Worm (Caenorhabditis elegans) whole organism, L1 larva: ENCODE results near the gene F17E9.18.
A peak's percentile ranks its signal among the peaks of the same experiment; 100 is the strongest.

Source experiments
- C04F5.9 ChIP-seq: sonication (generic microtip); optimal IDR thresholded peaks from 2 replicates; lab custom pipeline; 2016; ENCODE audit warnings: missing genetic modification characterization, missing compliant biosample characterization
- C34B4.2 ChIP-seq: sonication (generic microtip); optimal IDR thresholded peaks from 2 replicates; lab custom pipeline; 2017; ENCODE audit warnings: mild to moderate bottlenecking, missing genetic modification characterization, missing compliant biosample characterization
- aha-1 ChIP-seq: fragments of 150-350 bp; optimal IDR thresholded peaks from 2 replicates; lab custom pipeline; 2014; ENCODE audit warnings: missing biosample characterization, missing genetic modification characterization
- alr-1 ChIP-seq: fragments of 200-800 bp; sonication (Bioruptor generic); optimal IDR thresholded peaks from 2 replicates; lab custom pipeline; 2018; ENCODE audit warnings: borderline replicate concordance, mild to moderate bottlenecking, missing genetic modification characterization, missing compliant biosample characterization
- blmp-1 ChIP-seq: fragments of 150-350 bp; optimal IDR thresholded peaks from 2 replicates; lab custom pipeline; 2014; ENCODE audit warnings: missing biosample characterization, missing genetic modification characterization
- ceh-63 ChIP-seq: fragments of 200-800 bp; sonication (Bioruptor generic); optimal IDR thresholded peaks from 2 replicates; lab custom pipeline; 2018; ENCODE audit warnings: mild to moderate bottlenecking, missing genetic modification characterization, missing compliant biosample characterization
- ceh-8 ChIP-seq: fragments of 200-800 bp; sonication (Bioruptor generic); optimal IDR thresholded peaks from 2 replicates; lab custom pipeline; 2018; ENCODE audit warnings: mild to moderate bottlenecking, missing genetic modification characterization, moderate library complexity, missing compliant biosample characterization
- ceh-88 ChIP-seq: fragments of 200-800 bp; sonication (Bioruptor generic); IDR thresholded peaks from 2 replicates; pipeline ENCODE4 v1.3.6; 2022; ENCODE audit warnings: missing genetic modification characterization, missing compliant biosample characterization
- dpl-1 ChIP-seq, 3 experiments: fragments of 150-350 bp in 2 of 3; sonication (generic microtip) in 1 of 3; optimal IDR thresholded peaks; 2 replicates each; lab custom pipeline; 2014 to 2017; ENCODE audit warnings: missing biosample characterization in 3 of 3, missing genetic modification characterization in 3 of 3, missing genetic modification reagents in 3 of 3
- efl-1 ChIP-seq, 4 experiments: fragments of 150-350 bp; optimal IDR thresholded peaks in 3 of 4; peaks in 1 of 4; 1 replicate in 1 of 4; 2 replicates in 3 of 4; lab custom pipeline; 2014; ENCODE audit warnings: missing biosample characterization in 2 of 4, missing genetic modification characterization in 2 of 4, missing genetic modification reagents in 2 of 4
- efl-3 ChIP-seq: fragments of 200-800 bp; sonication (Bioruptor generic); optimal IDR thresholded peaks from 2 replicates; lab custom pipeline; 2018; ENCODE audit warnings: mild to moderate bottlenecking, missing genetic modification characterization, missing compliant biosample characterization
- egl-13 ChIP-seq: sonication (generic microtip); optimal IDR thresholded peaks from 2 replicates; lab custom pipeline; 2016; ENCODE audit warnings: missing genotype, missing genetic modification reagents, missing genetic modification characterization, missing compliant biosample characterization
- elt-2 ChIP-seq: sonication (generic microtip); optimal IDR thresholded peaks from 2 replicates; lab custom pipeline; 2016; ENCODE audit warnings: missing genetic modification characterization, mild to moderate bottlenecking, inconsistent platforms, missing compliant biosample characterization, missing genetic modification reagents
- ets-5 ChIP-seq: fragments of 200-800 bp; sonication (Bioruptor generic); IDR thresholded peaks from 2 replicates; pipeline ENCODE4 v1.3.6; 2022; ENCODE audit warnings: missing genetic modification characterization, missing compliant biosample characterization
- fkh-10 ChIP-seq: sonication (generic microtip); optimal IDR thresholded peaks from 2 replicates; lab custom pipeline; 2017; ENCODE audit warnings: missing biosample characterization, missing genetic modification reagents, missing genetic modification characterization
- grh-1 ChIP-seq: fragments of 200-800 bp; sonication (Bioruptor generic); IDR thresholded peaks from 2 replicates; pipeline ENCODE4 v1.3.6; 2022; ENCODE audit warnings: missing genetic modification reagents, missing genetic modification characterization, missing compliant biosample characterization
- hpl-2 ChIP-seq: fragments of 150-350 bp; optimal IDR thresholded peaks from 2 replicates; lab custom pipeline; 2014; ENCODE audit warnings: missing biosample characterization, missing genetic modification reagents, missing genetic modification characterization
- irx-1 ChIP-seq: sonication (generic microtip); optimal IDR thresholded peaks from 2 replicates; lab custom pipeline; 2016; ENCODE audit warnings: missing genetic modification characterization, missing compliant biosample characterization
- lin-14 ChIP-seq: fragments of 200-800 bp; sonication (Bioruptor generic); optimal IDR thresholded peaks from 2 replicates; lab custom pipeline; 2018; ENCODE audit warnings: mild to moderate bottlenecking, missing genetic modification characterization, moderate library complexity, missing compliant biosample characterization
- lin-15B ChIP-seq: fragments of 150-350 bp; sonication (generic microtip); optimal IDR thresholded peaks from 3 replicates; lab custom pipeline; 2014; ENCODE audit warnings: missing biosample characterization, missing genetic modification characterization
- lin-35 ChIP-seq, 2 experiments: fragments of 150-350 bp; optimal IDR thresholded peaks; 2 replicates each; lab custom pipeline; 2014; ENCODE audit warnings: missing biosample characterization in 2 of 2, missing genetic modification characterization in 2 of 2, missing genetic modification reagents in 2 of 2
- lin-39 ChIP-seq: fragments of 150-350 bp; optimal IDR thresholded peaks from 2 replicates; lab custom pipeline; 2014; ENCODE audit warnings: missing biosample characterization, missing genetic modification reagents, missing genetic modification characterization
- lir-3 ChIP-seq: sonication (generic microtip); optimal IDR thresholded peaks from 2 replicates; lab custom pipeline; 2016; ENCODE audit warnings: mild to moderate bottlenecking, missing genetic modification characterization, moderate library complexity, missing compliant biosample characterization; ENCODE audit not compliant: poor library complexity
- lsy-2 ChIP-seq, 2 experiments: fragments of 150-350 bp; optimal IDR thresholded peaks; 2 replicates each; lab custom pipeline; 2014; ENCODE audit warnings: missing biosample characterization in 2 of 2, missing genetic modification characterization in 2 of 2
- mab-9 ChIP-seq: fragments of 200-800 bp; sonication (Bioruptor generic); IDR thresholded peaks from 2 replicates; pipeline ENCODE4 v1.3.6; 2022; ENCODE audit warnings: missing genetic modification reagents, missing genetic modification characterization, missing compliant biosample characterization
- mep-1 ChIP-seq: fragments of 150-350 bp; optimal IDR thresholded peaks from 2 replicates; lab custom pipeline; 2014; ENCODE audit warnings: missing biosample characterization, missing genetic modification characterization
- nhr-11 ChIP-seq: fragments of 150-350 bp; optimal IDR thresholded peaks from 2 replicates; lab custom pipeline; 2014; ENCODE audit warnings: missing biosample characterization, missing genetic modification characterization
- nhr-19 ChIP-seq: fragments of 200-800 bp; sonication (Bioruptor generic); conservative IDR thresholded peaks from 2 replicates; pipeline ENCODE4 v1.3.6; 2022; ENCODE audit warnings: missing genetic modification characterization, missing compliant biosample characterization
- nhr-20 ChIP-seq: sonication (generic microtip); optimal IDR thresholded peaks from 2 replicates; lab custom pipeline; 2016; ENCODE audit warnings: mild to moderate bottlenecking, missing genetic modification characterization, missing compliant biosample characterization
- nhr-28 ChIP-seq: fragments of 150-350 bp; optimal IDR thresholded peaks from 2 replicates; lab custom pipeline; 2014; ENCODE audit warnings: missing biosample characterization, missing genetic modification characterization
- nhr-84 ChIP-seq: sonication (generic microtip); optimal IDR thresholded peaks from 2 replicates; lab custom pipeline; 2017; ENCODE audit warnings: missing biosample characterization, missing genetic modification characterization
- pag-3 ChIP-seq: sonication (generic microtip); optimal IDR thresholded peaks from 2 replicates; lab custom pipeline; 2017; ENCODE audit warnings: missing genetic modification characterization, mild to moderate bottlenecking, missing compliant biosample characterization, antibody characterized with exemption, borderline replicate concordance; ENCODE audit not compliant: insufficient read depth
- snu-23 ChIP-seq: sonication (generic microtip); optimal IDR thresholded peaks from 2 replicates; lab custom pipeline; 2016; ENCODE audit warnings: missing genetic modification characterization, missing compliant biosample characterization
- sptf-1 ChIP-seq: fragments of 150-350 bp; optimal IDR thresholded peaks from 2 replicates; lab custom pipeline; 2014; ENCODE audit warnings: missing biosample characterization, missing genetic modification characterization
- tbx-2 ChIP-seq: sonication (generic microtip); optimal IDR thresholded peaks from 2 replicates; lab custom pipeline; 2016; ENCODE audit warnings: missing genetic modification characterization, missing compliant biosample characterization
- unc-130 ChIP-seq: fragments of 150-350 bp; optimal IDR thresholded peaks from 2 replicates; lab custom pipeline; 2017; ENCODE audit warnings: missing biosample characterization, missing genetic modification characterization, inconsistent platforms
- unc-62 ChIP-seq: fragments of 150-350 bp; optimal IDR thresholded peaks from 2 replicates; lab custom pipeline; 2014; ENCODE audit warnings: missing biosample characterization, missing genetic modification reagents, missing genetic modification characterization
- xbp-1 ChIP-seq: sonication (generic microtip); optimal IDR thresholded peaks from 2 replicates; lab custom pipeline; 2016; ENCODE audit warnings: missing genetic modification characterization, missing compliant biosample characterization

Gene F17E9.18

DNA sequence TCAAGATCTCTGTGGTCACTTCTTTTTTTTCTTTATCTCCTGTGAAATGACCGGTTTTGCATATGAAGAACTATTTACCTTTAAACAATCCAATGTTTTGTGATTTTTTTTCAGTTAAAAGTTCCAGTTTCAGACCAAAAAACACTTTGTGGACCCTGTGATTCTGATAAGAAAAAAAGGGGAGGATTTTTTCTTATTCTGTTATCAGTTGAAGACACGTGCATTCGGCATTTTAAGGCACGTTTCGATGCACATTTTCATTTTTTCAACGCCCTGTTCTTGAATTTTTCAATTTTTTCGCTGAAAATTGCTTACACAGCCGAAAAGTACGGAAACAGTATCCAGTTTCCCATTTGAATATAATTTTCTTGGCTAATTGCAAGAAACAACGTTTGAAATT is 19.3 kb upstream of the F17E9.18 start, which contains the start of gene aagr-1:
Gene aagr-1 (plus strand): TSS at position 227 of the 400 bp plus-strand sequence.
- TF ChIP-seq lin-35 (GFP tag; optimal IDR thresholded peaks at IDR 0.05; lab: Kevin White, UChicago) (peak in 1 of 2 experiments; percentile 5), ets-5 (GFP tag; lab: Robert Waterston, UW) (no peak), elt-2 (peak; percentile 67)

DNA sequence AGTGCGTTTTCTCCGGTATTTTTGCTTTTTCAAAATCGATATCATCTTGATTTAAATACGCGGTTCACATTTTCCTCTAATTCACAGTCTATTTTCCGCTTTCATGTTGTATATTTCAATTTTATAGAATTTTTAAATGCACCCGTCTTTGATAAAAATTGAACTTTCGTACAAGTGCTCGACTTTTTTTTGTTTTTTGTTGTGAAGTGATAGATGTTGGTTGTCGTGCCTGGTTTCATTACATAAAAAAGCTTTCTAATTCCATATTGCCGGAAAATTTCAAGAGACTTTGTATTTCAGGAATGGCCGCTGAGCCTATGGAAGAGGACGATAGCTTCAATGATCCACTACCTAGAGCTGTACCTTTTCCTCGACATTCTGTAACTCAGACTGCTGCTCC is 16.2 kb upstream of the F17E9.18 start, which contains the start of gene D2096.12:
Gene D2096.12 (plus strand): TSS at position 301 of the 400 bp plus-strand sequence.
- TF ChIP-seq sptf-1 (no peak), irx-1 (tag; lab: Kevin White, UChicago) (no peak), nhr-28 (no peak), ceh-63 (no peak), grh-1 (GFP tag; lab: Robert Waterston, UW) (no peak), lin-14 (no peak), nhr-11 (tag; lab: Kevin White, UChicago) (no peak), mab-9 (GFP tag; lab: Robert Waterston, UW) (no peak), efl-3 (no peak), alr-1 (no peak)

ce11 chrIV:8360817-8361216 is 13.9 kb upstream of the F17E9.18 start, which contains the start of gene sqv-1:
Gene sqv-1, plus strand, starts transcription at chrIV:8361117.
- no peak for TF ChIP-seq lsy-2 (tag; optimal IDR thresholded peaks at IDR 0.05; lab: Kevin White, UChicago)
- no peak for TF ChIP-seq ceh-8 (GFP tag; lab: Kevin White, UChicago)
- no peak for TF ChIP-seq ets-5 (GFP tag; lab: Robert Waterston, UW)
- TF ChIP-seq elt-2, result no peak
- no peak for TF ChIP-seq nhr-84 (tag; lab: Kevin White, UChicago)
- no peak for TF ChIP-seq fkh-10 (GFP tag; lab: Kevin White, UChicago)
- TF ChIP-seq nhr-19, result no peak
- TF ChIP-seq efl-1 (optimal IDR thresholded peaks at IDR 0.05; lab: Kevin White, UChicago), result no peak
- TF ChIP-seq efl-1 (GFP tag; optimal IDR thresholded peaks at IDR 0.05 in 1 of 2; lab: Kevin White, UChicago), result no peak
- no peak for TF ChIP-seq aha-1 (tag; lab: Kevin White, UChicago)
- no peak for TF ChIP-seq lir-3 (tag; lab: Kevin White, UChicago)
- TF ChIP-seq nhr-11 (tag; lab: Kevin White, UChicago), result no peak
- no peak for TF ChIP-seq C34B4.2 (tag; lab: Kevin White, UChicago)

DNA sequence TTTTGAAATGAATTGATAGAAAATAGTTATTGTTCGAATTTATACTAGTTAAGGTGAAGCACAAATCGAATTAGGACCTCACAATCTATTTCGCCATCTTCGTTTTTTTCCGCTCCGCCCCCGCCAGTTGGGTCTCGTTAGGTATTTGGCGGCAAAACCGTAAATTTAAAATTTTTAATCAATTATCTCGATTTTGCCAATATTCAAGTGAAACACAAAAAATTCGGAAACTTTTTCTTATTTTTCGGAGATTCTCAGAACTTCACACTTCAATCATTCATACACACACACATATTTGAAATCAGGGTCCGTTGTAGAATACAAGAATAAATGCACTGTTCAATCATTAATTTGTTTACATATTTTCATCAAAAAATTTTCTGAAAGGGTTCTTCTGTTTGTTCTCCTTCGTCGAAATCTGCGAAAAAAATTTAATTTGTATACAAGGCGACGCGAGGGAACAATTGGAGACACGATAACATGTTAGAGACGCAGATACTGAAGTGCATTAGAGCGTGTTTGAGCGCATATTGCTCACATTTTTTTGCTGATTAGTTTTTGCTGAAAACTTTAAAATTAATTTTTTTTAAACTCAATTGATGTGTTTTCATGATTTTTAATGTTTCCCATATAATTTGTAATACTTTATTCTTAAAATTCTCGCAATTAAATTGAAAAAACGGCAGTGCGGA is 12.9 kb upstream of the F17E9.18 start, which contains the start of gene D2096.5:
Gene D2096.5 (minus strand): TSS at position 51 of the 692 bp plus-strand sequence.
- TF ChIP-seq xbp-1 (tag; lab: Kevin White, UChicago), result peak; percentile 13
- TF ChIP-seq lin-14, result peak; percentile 59
- peak; percentile 37 to 52 for TF ChIP-seq efl-1 (optimal IDR thresholded peaks at IDR 0.05; lab: Kevin White, UChicago)
- peak in 1 of 2 experiments; percentile 27 for TF ChIP-seq efl-1 (GFP tag; optimal IDR thresholded peaks at IDR 0.05 in 1 of 2; lab: Kevin White, UChicago)
- peak; percentile 20 for TF ChIP-seq snu-23
- peak in 1 of 3 experiments; percentile 46 for TF ChIP-seq dpl-1 (GFP tag; optimal IDR thresholded peaks at IDR 0.05; lab: Kevin White, UChicago)
- no peak for TF ChIP-seq blmp-1 (tag; lab: Kevin White, UChicago)
- no peak for TF ChIP-seq lin-39
- TF ChIP-seq egl-13 (tag; lab: Kevin White, UChicago), result peak; percentile 34
- TF ChIP-seq lin-35 (GFP tag; optimal IDR thresholded peaks at IDR 0.05; lab: Kevin White, UChicago), result peak in 1 of 2 experiments; percentile 47
- TF ChIP-seq nhr-20 (tag; lab: Kevin White, UChicago), result no peak

DNA sequence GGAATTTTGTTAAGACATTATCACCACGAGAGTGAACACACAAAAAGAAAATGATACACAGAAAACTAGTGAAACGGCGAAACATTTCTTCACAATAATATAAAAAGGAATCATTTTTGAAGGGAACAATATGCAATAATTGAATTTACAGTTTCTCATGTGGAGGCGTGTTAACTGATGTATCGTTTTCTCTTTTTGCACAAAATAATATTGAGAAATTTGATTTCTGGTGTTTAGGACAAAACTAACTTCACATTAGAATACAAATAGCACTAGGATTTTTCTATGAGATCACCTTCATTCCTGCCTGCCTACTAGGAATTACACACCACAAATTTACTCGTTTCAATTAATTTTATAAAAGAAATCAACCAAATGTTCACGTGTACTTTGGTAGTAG is 11.5 kb upstream of the F17E9.18 start, which contains the start of gene D2096.13:
Gene D2096.13 (minus strand): TSS at position 101 of the 400 bp plus-strand sequence.
- TF ChIP-seq C04F5.9 (tag; lab: Kevin White, UChicago), result no peak
- TF ChIP-seq ceh-88, result no peak
- TF ChIP-seq lin-15B (tag; lab: Kevin White, UChicago), result no peak
- TF ChIP-seq ets-5 (GFP tag; lab: Robert Waterston, UW), result no peak
- no peak for TF ChIP-seq hpl-2
- no peak for TF ChIP-seq tbx-2 (tag; lab: Kevin White, UChicago)
- no peak for TF ChIP-seq unc-130 (tag; lab: Kevin White, UChicago)
- TF ChIP-seq pag-3 (tag; lab: Kevin White, UChicago), result no peak
- no peak for TF ChIP-seq nhr-20 (tag; lab: Kevin White, UChicago)
- TF ChIP-seq mep-1 (tag; lab: Kevin White, UChicago), result no peak
- no peak for TF ChIP-seq unc-62 (GFP tag; lab: Kevin White, UChicago)
